Worm (Caenorhabditis elegans): Measurements from ENCODE around the gene kbp-1.

The kbp-1 gene

DNA sequence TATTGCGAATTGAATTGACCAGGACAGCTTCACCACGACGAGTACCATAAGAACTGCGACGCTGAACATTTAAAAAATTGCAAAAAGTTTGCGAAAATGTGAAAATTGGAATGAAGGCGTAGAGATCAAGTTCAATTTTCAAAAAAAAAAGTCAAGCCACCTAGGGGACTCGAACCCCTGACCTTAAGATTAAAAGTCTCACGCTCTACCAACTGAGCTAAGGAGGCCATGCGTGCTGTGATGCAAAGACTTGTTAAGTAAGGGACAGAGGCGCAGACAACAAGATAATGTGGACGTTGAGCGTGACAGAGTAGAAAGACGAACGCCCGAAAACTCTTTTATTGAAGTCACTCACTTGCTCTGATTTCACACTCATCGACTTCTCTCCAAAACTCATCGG, 18.1 kb downstream of the kbp-1 start (continued):
- TF ChIP-seq cnd-1 (tag; optimal IDR thresholded peaks at IDR 0.05) (peak; percentile 70), ceh-43 (GFP tag; optimal IDR thresholded peaks at IDR 0.05) (peak; percentile 64), pha-4 (tag; optimal IDR thresholded peaks at IDR 0.05) (no peak), bed-3 (GFP tag; optimal IDR thresholded peaks at IDR 0.05) (peak; percentile 63)

DNA sequence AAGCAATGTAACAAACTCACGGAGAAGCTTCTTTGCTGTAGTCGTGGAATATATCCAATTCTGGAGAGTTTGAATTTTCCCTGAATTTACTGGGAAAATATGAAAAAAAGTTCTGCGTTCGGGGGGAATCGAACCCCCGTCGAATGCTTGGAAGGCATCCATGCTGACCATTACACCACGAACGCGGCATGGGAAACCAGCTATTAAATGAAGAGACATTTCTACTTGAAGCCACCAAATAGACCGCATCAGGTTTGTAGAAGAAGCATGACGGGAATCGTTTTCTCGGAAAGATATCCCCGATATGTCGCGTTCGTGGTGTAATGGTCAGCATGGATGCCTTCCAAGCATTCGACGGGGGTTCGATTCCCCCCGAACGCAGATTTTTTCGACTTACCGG, 19.1 kb downstream of the kbp-1 start:
- TF ChIP-seq lin-13 (tag; optimal IDR thresholded peaks at IDR 0.05): no peak
- TF ChIP-seq nhr-76 (tag; optimal IDR thresholded peaks at IDR 0.05): no peak
- TF ChIP-seq tbx-8 (GFP tag; optimal IDR thresholded peaks at IDR 0.05): no peak
- TF ChIP-seq bed-3 (GFP tag; optimal IDR thresholded peaks at IDR 0.05): no peak
- TF ChIP-seq ces-1 (GFP tag; optimal IDR thresholded peaks at IDR 0.05): no peak
- TF ChIP-seq elt-1 (tag; optimal IDR thresholded peaks at IDR 0.05; ENCODE audit: borderline replicate concordance, insufficient read depth): no peak
- no peak for TF ChIP-seq blmp-1 (tag; optimal IDR thresholded peaks at IDR 0.05)
- no peak for TF ChIP-seq unc-62 (GFP tag; optimal IDR thresholded peaks at IDR 0.05)
- no peak for TF ChIP-seq zip-8 (tag; optimal IDR thresholded peaks at IDR 0.05)
- TF ChIP-seq nhr-12 (tag; optimal IDR thresholded peaks at IDR 0.05): no peak
- TF ChIP-seq sem-2 (GFP tag; optimal IDR thresholded peaks at IDR 0.05): no peak
- no peak for TF ChIP-seq flh-1 (GFP tag; optimal IDR thresholded peaks at IDR 0.05)
- TF ChIP-seq nhr-2 (tag; optimal IDR thresholded peaks at IDR 0.05): no peak
- no peak for TF ChIP-seq sptf-1 (tag; optimal IDR thresholded peaks at IDR 0.05)
- TF ChIP-seq ztf-11 (tag; optimal IDR thresholded peaks at IDR 0.05): no peak
- TF ChIP-seq lsy-2 (tag; optimal IDR thresholded peaks at IDR 0.05): no peak
- no peak for TF ChIP-seq ceh-83 (GFP tag; optimal IDR thresholded peaks at IDR 0.05)
- TF ChIP-seq nhr-28 (tag; optimal IDR thresholded peaks at IDR 0.05): no peak
- no peak for TF ChIP-seq lin-32 (GFP tag; optimal IDR thresholded peaks at IDR 0.05)

ce11 chrIII:6888999-6889824, 19.8 kb downstream of the kbp-1 start, which contains the start of the genes brd-1 and K04C2.2:
Gene brd-1 (minus strand): TSS chrIII:6889504.
Gene K04C2.2 (plus strand): TSS chrIII:6889774.
- TF ChIP-seq ztf-11 (tag; optimal IDR thresholded peaks at IDR 0.05) (no peak), ces-1 (GFP tag; optimal IDR thresholded peaks at IDR 0.05) (peak; percentile 48)

DNA sequence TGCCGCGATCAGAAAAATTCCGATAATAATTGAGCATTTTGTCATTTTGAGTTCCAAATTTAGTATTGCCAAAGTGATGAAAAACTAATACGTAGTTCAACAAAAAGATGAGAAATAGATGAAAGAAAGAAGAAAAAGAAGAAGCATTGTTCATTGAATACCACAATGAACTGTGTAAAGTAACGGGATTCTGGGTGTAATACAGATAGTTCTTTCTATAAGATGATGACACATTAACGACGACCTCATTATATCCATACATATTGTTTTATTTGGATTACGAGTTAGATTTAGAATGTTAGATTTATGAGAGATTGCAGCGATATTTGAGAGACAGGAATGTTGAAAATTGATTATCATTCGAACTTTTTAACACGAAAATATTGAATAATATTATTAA, 22.1 kb downstream of the kbp-1 start, which contains the start of gene K04C2.5:
K04C2.5 (minus strand) TSS at position 101 of the 400 bp plus-strand sequence.
- TF ChIP-seq sem-2 (GFP tag; optimal IDR thresholded peaks at IDR 0.05) (no peak), mab-5 (tag; optimal IDR thresholded peaks at IDR 0.05) (no peak), nhr-12 (tag; optimal IDR thresholded peaks at IDR 0.05) (no peak), M03D4.4 (tag; optimal IDR thresholded peaks at IDR 0.05) (no peak), zip-8 (tag; optimal IDR thresholded peaks at IDR 0.05) (no peak), blmp-1 (tag; optimal IDR thresholded peaks at IDR 0.05) (no peak), nhr-237 (tag; optimal IDR thresholded peaks at IDR 0.05) (no peak), ceh-43 (GFP tag; optimal IDR thresholded peaks at IDR 0.05) (no peak), ceh-83 (GFP tag; optimal IDR thresholded peaks at IDR 0.05) (no peak), unc-62 (GFP tag; optimal IDR thresholded peaks at IDR 0.05) (no peak), unc-39 (tag; optimal IDR thresholded peaks at IDR 0.05) (no peak), nhr-2 (tag; optimal IDR thresholded peaks at IDR 0.05) (no peak), nhr-76 (tag; optimal IDR thresholded peaks at IDR 0.05) (no peak), lsy-2 (tag; optimal IDR thresholded peaks at IDR 0.05) (no peak), elt-1 (tag; optimal IDR thresholded peaks at IDR 0.05; ENCODE audit: borderline replicate concordance, insufficient read depth) (no peak), sptf-1 (tag; optimal IDR thresholded peaks at IDR 0.05) (no peak), bed-3 (GFP tag; optimal IDR thresholded peaks at IDR 0.05) (no peak), mep-1 (tag; optimal IDR thresholded peaks at IDR 0.05) (no peak), flh-1 (GFP tag; optimal IDR thresholded peaks at IDR 0.05) (no peak)

- TF ChIP-seq snpc-4 (tag; optimal IDR thresholded peaks at IDR 0.05) (no peak), hlh-1 (tag; optimal IDR thresholded peaks at IDR 0.05) (peak; percentile 36), pha-4 (tag; optimal IDR thresholded peaks at IDR 0.05) (no peak), mep-1 (tag; optimal IDR thresholded peaks at IDR 0.05) (peak; percentile 15), unc-62 (GFP tag; optimal IDR thresholded peaks at IDR 0.05) (peak; percentile 68)
Observed at ce11 chrIII:6895166-6895565, 25.7 kb downstream of the kbp-1 start.

Data from whole organism, mixed stage, embryonic.